Worm (Caenorhabditis elegans) whole organism, L2 larva: ENCODE data around the gene ceh-86.

Source experiments
- alr-1 ChIP-seq: fragments of 150-350 bp; optimal IDR thresholded peaks from 2 replicates; lab custom pipeline; 2014; ENCODE audit warnings: missing biosample characterization, missing genetic modification characterization
- blmp-1 ChIP-seq: sonication (generic microtip); optimal IDR thresholded peaks from 2 replicates; lab custom pipeline; 2017; ENCODE audit warnings: missing genetic modification characterization, mild to moderate bottlenecking, missing compliant biosample characterization, antibody characterized with exemption, moderate library complexity; ENCODE audit not compliant: insufficient read depth
- dmd-4 ChIP-seq: sonication (generic microtip); optimal IDR thresholded peaks from 2 replicates; lab custom pipeline; 2017; ENCODE audit warnings: missing biosample characterization, missing genetic modification characterization
- elt-1 ChIP-seq: fragments of 150-350 bp; optimal IDR thresholded peaks from 2 replicates; lab custom pipeline; 2014; ENCODE audit warnings: missing biosample characterization, missing genetic modification characterization
- elt-3 ChIP-seq: sonication (generic microtip); optimal IDR thresholded peaks from 2 replicates; lab custom pipeline; 2017; ENCODE audit warnings: missing biosample characterization, missing genetic modification characterization
- fos-1 ChIP-seq: fragments of 150-350 bp; optimal IDR thresholded peaks from 2 replicates; lab custom pipeline; 2014; ENCODE audit warnings: missing biosample characterization, missing genetic modification characterization
- nhr-77 ChIP-seq: fragments of 150-350 bp; optimal IDR thresholded peaks from 2 replicates; lab custom pipeline; 2014; ENCODE audit warnings: missing biosample characterization, missing genetic modification characterization
- snpc-4 ChIP-seq: fragments of 150-350 bp; optimal IDR thresholded peaks from 2 replicates; lab custom pipeline; 2014; ENCODE audit warnings: missing biosample characterization, missing genetic modification characterization
- unc-39 ChIP-seq: fragments of 150-350 bp; optimal IDR thresholded peaks from 2 replicates; lab custom pipeline; 2014; ENCODE audit warnings: missing biosample characterization, missing genetic modification characterization
- zag-1 ChIP-seq: fragments of 150-350 bp; optimal IDR thresholded peaks from 2 replicates; lab custom pipeline; 2014; ENCODE audit warnings: missing biosample characterization, missing genetic modification characterization

- TF ChIP-seq nhr-77 (tag; lab: Kevin White, UChicago) (no peak), dmd-4 (tag; lab: Kevin White, UChicago) (no peak), snpc-4 (no peak), blmp-1 (tag; lab: Kevin White, UChicago) (no peak), fos-1 (tag; lab: Kevin White, UChicago) (no peak), elt-1 (tag; lab: Kevin White, UChicago) (no peak), unc-39 (tag; lab: Kevin White, UChicago) (no peak), zag-1 (tag; lab: Kevin White, UChicago) (no peak), elt-3 (tag; lab: Kevin White, UChicago) (no peak), alr-1 (tag; lab: Kevin White, UChicago) (no peak)
Measured at ce11 chrII:2390884-2391283, 41.0 kb downstream of the ceh-86 start, which contains the start of gene F16G10.10.
